Fruit fly (Drosophila melanogaster) whole organism, pupa: ENCODE data around the gene CycA.

Experiments
- CG12605 ChIP-seq: fragments of 200-800 bp; sonication (Bioruptor generic); IDR thresholded peaks from 2 replicates; pipeline ENCODE4 v1.3.6; 2022; ENCODE audit warnings: missing biosample characterization, missing genetic modification characterization
- CG13204 ChIP-seq: fragments of 200-800 bp; sonication (Bioruptor generic); optimal IDR thresholded peaks from 2 replicates; lab custom pipeline; 2018; ENCODE audit warnings: missing biosample characterization, mild to moderate bottlenecking, missing genetic modification characterization, moderate library complexity
- CG15710 ChIP-seq: fragments of 200-800 bp; sonication (Bioruptor generic); optimal IDR thresholded peaks from 2 replicates; lab custom pipeline; 2018; ENCODE audit warnings: missing biosample characterization, mild to moderate bottlenecking, missing genetic modification characterization, moderate library complexity
- CG32121 ChIP-seq: fragments of 200-800 bp; sonication (Bioruptor generic); IDR thresholded peaks from 2 replicates; pipeline ENCODE4 v1.3.6; 2022; ENCODE audit warnings: missing biosample characterization, missing genetic modification characterization
- CG34367 ChIP-seq: fragments of 200-800 bp; sonication (Bioruptor generic); optimal IDR thresholded peaks from 2 replicates; lab custom pipeline; 2018; ENCODE audit warnings: missing biosample characterization, mild to moderate bottlenecking, missing genetic modification characterization
- CG4496 ChIP-seq: fragments of 200-800 bp; sonication (Bioruptor generic); IDR thresholded peaks from 3 replicates; pipeline ENCODE4 v1.3.6; 2022; ENCODE audit warnings: missing biosample characterization, missing genetic modification characterization
- CG9948 ChIP-seq: fragments of 200-800 bp; sonication (Bioruptor generic); optimal IDR thresholded peaks from 2 replicates; lab custom pipeline; 2018; ENCODE audit warnings: missing biosample characterization, mild to moderate bottlenecking, missing genetic modification characterization, moderate library complexity
- EcR ChIP-seq: fragments of 200-800 bp; sonication (Bioruptor generic); optimal IDR thresholded peaks from 3 replicates; lab custom pipeline; 2019; ENCODE audit warnings: missing biosample characterization, missing genetic modification characterization, mild to moderate bottlenecking, moderate library complexity, missing genetic modification reagents
- Snoo ChIP-seq: fragments of 200-800 bp; sonication (Bioruptor generic); optimal IDR thresholded peaks from 3 replicates; lab custom pipeline; 2017; ENCODE audit warnings: missing biosample characterization, mild to moderate bottlenecking, missing genetic modification characterization, inconsistent platforms
- fd96Ca ChIP-seq: fragments of 200-800 bp; sonication (Bioruptor generic); IDR thresholded peaks from 3 replicates; pipeline ENCODE4 v1.3.6; 2022; ENCODE audit warnings: missing biosample characterization, missing genetic modification characterization
- gl ChIP-seq: fragments of 200-800 bp; sonication (Bioruptor generic); optimal IDR thresholded peaks from 2 replicates; lab custom pipeline; 2018; ENCODE audit warnings: missing biosample characterization, mild to moderate bottlenecking, missing genetic modification characterization
- rn ChIP-seq: fragments of 200-800 bp; sonication (Bioruptor generic); IDR thresholded peaks from 2 replicates; pipeline ENCODE4 v1.3.6; 2022; ENCODE audit warnings: missing biosample characterization, missing genetic modification characterization

DNA sequence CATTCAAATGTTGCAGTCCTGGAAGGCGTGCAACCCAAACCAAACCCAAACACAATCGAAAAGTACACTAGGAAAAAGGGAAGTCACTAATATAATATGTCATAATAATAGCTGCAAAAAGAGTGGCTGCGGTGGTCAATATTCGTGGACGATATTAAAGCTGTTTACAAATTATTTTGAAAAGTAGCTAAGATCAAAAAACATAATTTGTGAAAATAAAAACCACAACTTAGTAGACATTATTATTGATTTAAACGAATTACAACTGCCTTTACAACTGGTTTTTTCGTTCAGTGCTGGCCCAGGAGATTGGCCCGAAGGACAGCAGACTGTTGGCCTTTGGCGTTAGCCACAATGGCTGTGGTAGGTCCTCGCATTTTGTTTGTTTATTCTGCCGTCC, 25.4 kb upstream of the CycA start:
- TF ChIP-seq EcR (GFP tag; lab: Kevin White, UChicago) (no peak), fd96Ca (GFP tag; lab: Robert Waterston, UW) (no peak), rn (GFP tag; lab: Robert Waterston, UW) (no peak), CG13204 (GFP tag; lab: Kevin White, UChicago) (no peak), CG32121 (GFP tag; lab: Robert Waterston, UW) (no peak), CG9948 (tag; lab: Kevin White, UChicago) (no peak), CG12605 (no peak), CG34367 (tag; lab: Kevin White, UChicago) (no peak), CG15710 (no peak), CG4496 (GFP tag; lab: Robert Waterston, UW) (no peak), gl (tag; lab: Kevin White, UChicago) (no peak), Snoo (tag; lab: Kevin White, UChicago) (no peak)
